Worm (Caenorhabditis elegans) whole organism, L3 larva: ENCODE measurements around the gene rps-30.

Source experiments
- R02D3.7 ChIP-seq: fragments of 150-350 bp; optimal IDR thresholded peaks from 2 replicates; lab custom pipeline; 2014; ENCODE audit warnings: missing biosample characterization, missing genetic modification characterization
- ZK546.5 ChIP-seq: sonication (generic microtip); optimal IDR thresholded peaks from 2 replicates; lab custom pipeline; 2017; ENCODE audit warnings: missing biosample characterization, missing genetic modification characterization
- fkh-10 ChIP-seq: sonication (generic microtip); optimal IDR thresholded peaks from 2 replicates; lab custom pipeline; 2017; ENCODE audit warnings: missing biosample characterization, missing genetic modification reagents, missing genetic modification characterization
- nhr-77 ChIP-seq: fragments of 150-350 bp; optimal IDR thresholded peaks from 2 replicates; lab custom pipeline; 2014; ENCODE audit warnings: missing biosample characterization, missing genetic modification characterization

- no peak for TF ChIP-seq R02D3.7 (tag; lab: Kevin White, UChicago)
- no peak for TF ChIP-seq nhr-77
- TF ChIP-seq fkh-10: no peak
- no peak for TF ChIP-seq ZK546.5 (tag; lab: Kevin White, UChicago)
These were observed 2.7 kb upstream of the rps-30 start for ce11 chrV:7773647-7774046.
